Worm (Caenorhabditis elegans) whole organism, late embryonic: Measurements from ENCODE around the gene F48G7.5.

ENCODE experiments used
- C08G9.2 ChIP-seq: sonication (generic microtip); optimal IDR thresholded peaks from 2 replicates; lab custom pipeline; 2016; ENCODE audit warnings: mild to moderate bottlenecking, missing genetic modification characterization, moderate library complexity, missing compliant biosample characterization
- C38D4.7 ChIP-seq: fragments of 200-800 bp; sonication (Bioruptor generic); optimal IDR thresholded peaks from 2 replicates; lab custom pipeline; 2018; ENCODE audit warnings: mild to moderate bottlenecking, missing genetic modification characterization, moderate library complexity, missing compliant biosample characterization
- F13H6.1 ChIP-seq: sonication (generic microtip); optimal IDR thresholded peaks from 2 replicates; lab custom pipeline; 2016; ENCODE audit warnings: missing genetic modification characterization, missing compliant biosample characterization
- ceh-19 ChIP-seq: fragments of 200-800 bp; sonication (Bioruptor generic); optimal IDR thresholded peaks from 2 replicates; lab custom pipeline; 2018; ENCODE audit warnings: mild to moderate bottlenecking, missing genetic modification characterization, missing compliant biosample characterization
- ceh-2 ChIP-seq: sonication (generic microtip); optimal IDR thresholded peaks from 2 replicates; lab custom pipeline; 2016; ENCODE audit warnings: missing genotype, missing genetic modification characterization, missing compliant biosample characterization
- ceh-22 ChIP-seq: sonication (generic microtip); optimal IDR thresholded peaks from 2 replicates; lab custom pipeline; 2017; ENCODE audit warnings: missing biosample characterization, missing genetic modification characterization
- ceh-30 ChIP-seq: fragments of 150-350 bp; optimal IDR thresholded peaks from 2 replicates; lab custom pipeline; 2014; ENCODE audit warnings: missing biosample characterization, missing genetic modification characterization
- ceh-6 ChIP-seq: fragments of 200-800 bp; sonication (Bioruptor generic); optimal IDR thresholded peaks from 2 replicates; lab custom pipeline; 2018; ENCODE audit warnings: mild to moderate bottlenecking, missing genetic modification characterization, missing compliant biosample characterization
- che-1 ChIP-seq: sonication (generic microtip); optimal IDR thresholded peaks from 2 replicates; lab custom pipeline; 2016; ENCODE audit warnings: mild to moderate bottlenecking, missing genetic modification characterization, missing compliant biosample characterization
- dve-1 ChIP-seq: sonication (generic microtip); optimal IDR thresholded peaks from 2 replicates; lab custom pipeline; 2017; ENCODE audit warnings: antibody characterized with exemption, mild to moderate bottlenecking, missing genetic modification characterization, missing compliant biosample characterization
- ets-4 ChIP-seq: sonication (generic microtip); optimal IDR thresholded peaks from 2 replicates; lab custom pipeline; 2016; ENCODE audit warnings: missing genetic modification characterization, missing compliant biosample characterization
- eyg-1 ChIP-seq: sonication (generic microtip); optimal IDR thresholded peaks from 2 replicates; lab custom pipeline; 2016; ENCODE audit warnings: missing genotype, missing genetic modification characterization, missing compliant biosample characterization
- fax-1 ChIP-seq: sonication (generic microtip); optimal IDR thresholded peaks from 2 replicates; lab custom pipeline; 2016; ENCODE audit warnings: missing genotype, missing genetic modification characterization, missing compliant biosample characterization
- fkh-10 ChIP-seq: fragments of 150-350 bp; optimal IDR thresholded peaks from 2 replicates; lab custom pipeline; 2014; ENCODE audit warnings: missing biosample characterization, missing genetic modification reagents, missing genetic modification characterization
- fkh-6 ChIP-seq: sonication (generic microtip); optimal IDR thresholded peaks from 2 replicates; lab custom pipeline; 2016; ENCODE audit warnings: missing genetic modification characterization, missing compliant biosample characterization
- hlh-13 ChIP-seq: fragments of 200-800 bp; sonication (Bioruptor generic); optimal IDR thresholded peaks from 2 replicates; lab custom pipeline; 2018; ENCODE audit warnings: mild to moderate bottlenecking, missing genetic modification characterization, missing compliant biosample characterization
- hlh-6 ChIP-seq: sonication (generic microtip); optimal IDR thresholded peaks from 2 replicates; lab custom pipeline; 2016; ENCODE audit warnings: missing genotype, missing genetic modification characterization, missing compliant biosample characterization
- hlh-8 ChIP-seq: sonication (generic microtip); optimal IDR thresholded peaks from 2 replicates; lab custom pipeline; 2016; ENCODE audit warnings: missing genotype, missing genetic modification characterization, missing compliant biosample characterization
- lim-6 ChIP-seq: sonication (generic microtip); optimal IDR thresholded peaks from 2 replicates; lab custom pipeline; 2016; ENCODE audit warnings: missing genetic modification characterization, missing compliant biosample characterization
- madf-2 ChIP-seq: sonication (generic microtip); optimal IDR thresholded peaks from 2 replicates; lab custom pipeline; 2017; ENCODE audit warnings: missing genetic modification characterization, missing compliant biosample characterization
- mec-3 ChIP-seq: sonication (generic microtip); optimal IDR thresholded peaks from 2 replicates; lab custom pipeline; 2016; ENCODE audit warnings: borderline replicate concordance, missing genetic modification characterization, missing compliant biosample characterization
- nfya-1 ChIP-seq: sonication (generic microtip); optimal IDR thresholded peaks from 2 replicates; lab custom pipeline; 2017; ENCODE audit warnings: missing genetic modification characterization, mild to moderate bottlenecking, missing compliant biosample characterization, antibody characterized with exemption, moderate library complexity
- nhr-232 ChIP-seq: sonication (generic microtip); optimal IDR thresholded peaks from 2 replicates; lab custom pipeline; 2016; ENCODE audit warnings: missing genetic modification characterization, missing compliant biosample characterization
- pag-3 ChIP-seq: sonication (generic microtip); optimal IDR thresholded peaks from 2 replicates; lab custom pipeline; 2016; ENCODE audit warnings: missing compliant biosample characterization, missing genetic modification characterization, borderline replicate concordance
- pax-1 ChIP-seq: fragments of 150-350 bp; optimal IDR thresholded peaks from 2 replicates; lab custom pipeline; 2014; ENCODE audit warnings: missing biosample characterization, missing genetic modification characterization
- pha-2 ChIP-seq: sonication (generic microtip); optimal IDR thresholded peaks from 2 replicates; lab custom pipeline; 2017; ENCODE audit warnings: mild to moderate bottlenecking, missing genetic modification characterization, missing compliant biosample characterization
- pha-4 ChIP-seq: fragments of 150-350 bp; optimal IDR thresholded peaks from 2 replicates; lab custom pipeline; 2018; ENCODE audit warnings: missing biosample characterization, missing genetic modification reagents, missing genetic modification characterization
- ref-2 ChIP-seq: sonication (generic microtip); optimal IDR thresholded peaks from 2 replicates; lab custom pipeline; 2016; ENCODE audit warnings: missing genetic modification characterization, missing compliant biosample characterization
- rnt-1 ChIP-seq: sonication (generic microtip); optimal IDR thresholded peaks from 2 replicates; lab custom pipeline; 2016; ENCODE audit warnings: missing genetic modification characterization, missing compliant biosample characterization
- sox-4 ChIP-seq: sonication (generic microtip); optimal IDR thresholded peaks from 2 replicates; lab custom pipeline; 2017; ENCODE audit warnings: mild to moderate bottlenecking, missing genetic modification characterization, inconsistent platforms, missing compliant biosample characterization
- syd-9 ChIP-seq: sonication (generic microtip); optimal IDR thresholded peaks from 2 replicates; lab custom pipeline; 2016; ENCODE audit warnings: mild to moderate bottlenecking, missing genetic modification characterization, moderate library complexity, missing compliant biosample characterization
- tbx-2 ChIP-seq: sonication (generic microtip); optimal IDR thresholded peaks from 2 replicates; lab custom pipeline; 2016; ENCODE audit warnings: missing genetic modification characterization, missing compliant biosample characterization
- unc-42 ChIP-seq: sonication (generic microtip); optimal IDR thresholded peaks from 2 replicates; lab custom pipeline; 2016; ENCODE audit warnings: missing genotype, missing genetic modification characterization, missing compliant biosample characterization
- unc-55 ChIP-seq: sonication (generic microtip); optimal IDR thresholded peaks from 2 replicates; lab custom pipeline; 2017; ENCODE audit warnings: missing biosample characterization, missing genetic modification reagents, missing genetic modification characterization
- unc-86 ChIP-seq: sonication (generic microtip); optimal IDR thresholded peaks from 2 replicates; lab custom pipeline; 2016; ENCODE audit warnings: missing genetic modification characterization, missing compliant biosample characterization
- zip-5 ChIP-seq: sonication (generic microtip); optimal IDR thresholded peaks from 2 replicates; lab custom pipeline; 2016; ENCODE audit warnings: missing genetic modification characterization, missing compliant biosample characterization

F48G7.5 gene

DNA sequence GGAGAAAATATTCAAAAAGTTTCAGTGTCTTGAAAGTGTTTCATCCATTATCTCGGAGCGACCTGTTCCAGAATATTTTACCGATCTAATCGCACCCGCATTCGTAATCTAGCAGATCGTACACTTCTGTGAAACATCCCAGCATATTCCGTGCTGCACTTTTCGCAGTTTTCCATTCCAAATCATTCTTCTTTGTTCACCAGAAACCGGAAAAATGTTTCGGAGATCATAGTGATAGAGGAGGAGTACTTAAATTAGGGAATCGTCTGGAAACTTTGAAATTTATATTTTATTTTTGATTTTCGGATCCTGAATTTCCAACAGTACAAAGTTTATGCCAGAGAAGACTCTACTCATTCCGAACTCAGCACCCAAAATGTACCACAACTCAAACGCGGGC lies 37.3 kb downstream of the F48G7.5 start, which contains the start of gene K06H6.2:
Gene K06H6.2 (plus strand): TSS at position 301 of the 400 bp plus-strand sequence.
- TF ChIP-seq unc-86 (no peak), unc-55 (no peak), unc-42 (tag; lab: Kevin White, UChicago) (no peak), syd-9 (tag; lab: Kevin White, UChicago) (no peak), ceh-2 (tag; lab: Kevin White, UChicago) (no peak), fkh-10 (GFP tag; lab: Kevin White, UChicago) (no peak), pha-2 (tag; lab: Kevin White, UChicago) (no peak), nfya-1 (tag; lab: Kevin White, UChicago) (no peak), hlh-8 (tag; lab: Kevin White, UChicago) (no peak), fkh-6 (tag; lab: Kevin White, UChicago) (no peak), pha-4 (tag; lab: Kevin White, UChicago) (no peak), lim-6 (tag; lab: Kevin White, UChicago) (no peak)
- TF ChIP-seq, all 69 proteins: peak for 0

DNA sequence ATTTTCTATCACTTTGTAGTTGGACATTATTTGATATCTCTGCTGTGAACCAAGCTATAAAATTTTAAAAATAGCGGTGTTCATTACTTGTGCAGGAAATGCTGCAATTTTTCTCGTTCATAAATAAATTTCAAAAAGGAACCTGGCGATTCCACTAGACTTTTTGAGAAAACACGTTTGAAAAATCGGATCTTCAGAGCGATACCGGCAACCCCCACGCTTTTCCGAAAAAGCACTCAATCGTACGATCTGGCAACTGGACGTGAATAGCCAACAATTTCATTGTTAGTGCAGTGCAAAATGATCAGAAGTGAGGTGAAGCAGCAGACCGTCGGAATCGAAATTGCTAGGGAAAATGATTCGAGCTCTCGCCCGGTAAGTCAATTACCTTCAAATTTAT lies 41.1 kb downstream of the F48G7.5 start, which contains the start of gene nstp-7:
Gene nstp-7 (plus strand): TSS at position 301 of the 400 bp plus-strand sequence.
- no peak for TF ChIP-seq C38D4.7 (GFP tag; lab: Kevin White, UChicago)
- no peak for TF ChIP-seq che-1 (tag; lab: Kevin White, UChicago)
- no peak for TF ChIP-seq zip-5
- no peak for TF ChIP-seq ets-4 (tag; lab: Kevin White, UChicago)
- TF ChIP-seq eyg-1 (tag; lab: Kevin White, UChicago) = no peak
- no peak for TF ChIP-seq sox-4 (tag; lab: Kevin White, UChicago)
- TF ChIP-seq mec-3 (tag; lab: Kevin White, UChicago) = no peak
- no peak for TF ChIP-seq hlh-6
- no peak for TF ChIP-seq F13H6.1
- TF ChIP-seq unc-42 (tag; lab: Kevin White, UChicago) = no peak

DNA sequence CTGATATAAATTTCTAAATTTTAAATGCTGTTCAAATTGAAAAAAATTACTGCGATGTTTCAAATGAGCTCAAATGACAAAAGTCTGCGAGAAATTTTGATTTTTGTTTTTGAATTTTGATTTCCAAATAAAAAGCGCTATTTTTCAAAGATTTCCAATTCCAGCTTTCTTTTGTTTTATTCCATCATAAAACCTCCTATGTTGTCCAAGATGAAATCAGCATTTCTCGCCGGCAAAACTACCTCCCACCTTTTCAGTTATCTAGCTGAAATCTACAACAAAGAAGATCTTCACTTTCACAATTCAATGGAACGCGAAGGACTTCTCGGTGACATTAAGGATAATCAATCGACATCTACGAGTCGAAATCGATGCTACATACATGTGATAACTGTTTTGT lies 43.8 kb downstream of the F48G7.5 start, which contains the start of gene K06H6.4:
Gene K06H6.4 (plus strand): TSS at position 301 of the 400 bp plus-strand sequence.
- TF ChIP-seq ceh-19 (no peak), dve-1 (no peak), unc-42 (tag; lab: Kevin White, UChicago) (no peak)
- TF ChIP-seq, all 69 proteins: peak for 0

DNA sequence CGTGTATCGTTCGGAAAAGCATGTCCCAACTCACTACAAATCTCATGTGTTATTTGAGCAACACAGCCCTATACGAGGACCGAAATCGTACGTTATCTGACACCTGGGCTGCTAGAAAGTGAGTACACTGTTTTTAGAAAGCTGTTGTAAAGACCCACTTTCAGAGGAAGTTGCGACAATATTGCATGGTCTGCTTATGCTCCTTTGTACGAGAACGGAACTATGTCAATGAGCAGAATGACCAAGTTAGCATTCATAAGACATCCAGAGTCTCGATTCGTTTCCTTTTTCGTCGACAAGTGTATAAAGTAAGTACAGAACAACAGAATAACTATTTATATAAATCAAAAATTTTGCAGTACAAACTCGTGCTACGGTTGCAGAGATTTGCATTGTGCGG lies 45.8 kb downstream of the F48G7.5 start:
- TF ChIP-seq pag-3 (no peak), C08G9.2 (tag; lab: Kevin White, UChicago) (no peak), dve-1 (no peak), ceh-6 (no peak), ceh-30 (tag; lab: Kevin White, UChicago) (no peak), pha-2 (tag; lab: Kevin White, UChicago) (no peak), madf-2 (tag; lab: Kevin White, UChicago) (no peak)

ce11 chrV:576070-576469 lies 46.7 kb downstream of the F48G7.5 start, which contains the start of gene K06H6.5:
K06H6.5 (plus strand) TSS chrV:576370.
- no peak for TF ChIP-seq pax-1 (tag; lab: Kevin White, UChicago)
- TF ChIP-seq ceh-2 (tag; lab: Kevin White, UChicago) = no peak
- no peak for TF ChIP-seq madf-2 (tag; lab: Kevin White, UChicago)
- no peak for TF ChIP-seq fkh-6 (tag; lab: Kevin White, UChicago)
- no peak for TF ChIP-seq ets-4 (tag; lab: Kevin White, UChicago)
- TF ChIP-seq pha-2 (tag; lab: Kevin White, UChicago) = no peak
- TF ChIP-seq sox-4 (tag; lab: Kevin White, UChicago) = no peak

ce11 chrV:574639-575038 lies 48.1 kb downstream of the F48G7.5 start, which contains the start of gene C14C6.13:
C14C6.13 (minus strand) TSS chrV:574739.
- TF ChIP-seq tbx-2 (tag; lab: Kevin White, UChicago) (no peak), hlh-13 (no peak), ceh-30 (tag; lab: Kevin White, UChicago) (no peak), rnt-1 (tag; lab: Kevin White, UChicago) (no peak), unc-42 (tag; lab: Kevin White, UChicago) (no peak), ceh-22 (tag; lab: Kevin White, UChicago) (no peak), ref-2 (no peak), pha-2 (tag; lab: Kevin White, UChicago) (no peak), fax-1 (tag; lab: Kevin White, UChicago) (no peak), nhr-232 (tag; lab: Kevin White, UChicago) (no peak)
